Worm (Caenorhabditis elegans): Measurements from ENCODE around the gene clec-225.

ce11 chrV:13092349-13092748 is 42.3 kb downstream of the clec-225 start, which contains the start of gene lurp-4:
- TF ChIP-seq tbx-11 (GFP tag; IDR thresholded peaks at IDR 0.05) (no peak), ama-1 (optimal IDR thresholded peaks at IDR 0.05) (no peak), sea-1 (GFP tag; conservative IDR thresholded peaks at IDR 0.05) (no peak), ceh-36 (tag; optimal IDR thresholded peaks at IDR 0.05) (no peak), flt-1 (GFP tag; IDR thresholded peaks at IDR 0.05) (no peak), scrt-1 (GFP tag; IDR thresholded peaks at IDR 0.05) (no peak), tbx-37 (GFP tag; conservative IDR thresholded peaks at IDR 0.05) (no peak), B0310.2 (tag; optimal IDR thresholded peaks at IDR 0.05) (no peak), ceh-13 (GFP tag; optimal IDR thresholded peaks at IDR 0.05) (no peak), ets-7 (tag; optimal IDR thresholded peaks at IDR 0.05) (no peak), hmg-4 (GFP tag; optimal IDR thresholded peaks at IDR 0.05) (no peak), tra-4 (tag; optimal IDR thresholded peaks at IDR 0.05) (no peak), hmbx-1 (tag; optimal IDR thresholded peaks at IDR 0.05) (no peak)
